Fruit fly (Drosophila melanogaster): ENCODE results near the gene eya.
A peak's percentile ranks its signal among the peaks of the same experiment; 100 is the strongest.

The eya gene

dm6 chr2L:6546883-6547471 is at the start of gene eya:
TSS of gene eya (minus strand) at chr2L:6546976.
- TF ChIP-seq CG11902 (GFP tag; optimal IDR thresholded peaks at IDR 0.05): no peak
- peak; percentile 47 for TF ChIP-seq svp (GFP tag)
- TF ChIP-seq fd59A (GFP tag; optimal IDR thresholded peaks at IDR 0.05): no peak

- TF ChIP-seq svp (GFP tag) (no peak), CG8632 (GFP tag; optimal IDR thresholded peaks at IDR 0.05) (no peak), ss (GFP tag; optimal IDR thresholded peaks at IDR 0.05) (no peak), vri (GFP tag; optimal IDR thresholded peaks at IDR 0.05) (no peak), CG3032 (tag; optimal IDR thresholded peaks at IDR 0.05) (no peak), CG11294 (GFP tag; IDR thresholded peaks at IDR 0.05) (no peak), CG4318 (GFP tag; optimal IDR thresholded peaks at IDR 0.05) (no peak), fkh (GFP tag; optimal IDR thresholded peaks at IDR 0.05) (no peak), CG34406 (GFP tag; optimal IDR thresholded peaks at IDR 0.05) (no peak), Ets21C (GFP tag; optimal IDR thresholded peaks at IDR 0.05) (no peak), cyc (GFP tag; optimal IDR thresholded peaks at IDR 0.05) (no peak), Blimp-1 (GFP tag; optimal IDR thresholded peaks at IDR 0.05) (no peak), Sox14 (GFP tag; optimal IDR thresholded peaks at IDR 0.05) (no peak), net (GFP tag; optimal IDR thresholded peaks at IDR 0.05) (no peak), CG6276 (GFP tag; optimal IDR thresholded peaks at IDR 0.05) (no peak), Sox102F (GFP tag; optimal IDR thresholded peaks at IDR 0.05) (no peak), lz (GFP tag; optimal IDR thresholded peaks at IDR 0.05) (no peak)
Measured at dm6 chr2L:6595027-6595426, 48.3 kb upstream of the eya start.

dm6 chr2L:6584346-6584745 is 37.6 kb upstream of the eya start:
- TF ChIP-seq CG8119 (GFP tag; IDR thresholded peaks at IDR 0.05): no peak
- TF ChIP-seq CG10669 (GFP tag; optimal IDR thresholded peaks at IDR 0.05): no peak
- TF ChIP-seq CG6808 (GFP tag; optimal IDR thresholded peaks at IDR 0.05): no peak
- TF ChIP-seq Blimp-1 (GFP tag; optimal IDR thresholded peaks at IDR 0.05): no peak
- no peak for TF ChIP-seq acj6 (GFP tag; optimal IDR thresholded peaks at IDR 0.05)
- TF ChIP-seq CG31627 (GFP tag; optimal IDR thresholded peaks at IDR 0.05): no peak
- TF ChIP-seq pdm3 (GFP tag; optimal IDR thresholded peaks at IDR 0.05): no peak

dm6 chr2L:6579045-6579444 is 32.3 kb upstream of the eya start:
- no peak for TF ChIP-seq CG10669 (GFP tag; optimal IDR thresholded peaks at IDR 0.05)
- TF ChIP-seq dac (GFP tag; optimal IDR thresholded peaks at IDR 0.05): no peak
- no peak for TF ChIP-seq Hr38 (GFP tag; optimal IDR thresholded peaks at IDR 0.05)
- TF ChIP-seq Met (GFP tag; optimal IDR thresholded peaks at IDR 0.05): no peak
- TF ChIP-seq Ets21C (GFP tag; optimal IDR thresholded peaks at IDR 0.05): no peak
- peak; percentile 47 for TF ChIP-seq svp (GFP tag)

dm6 chr2L:6566020-6566687 is 19.4 kb upstream of the eya start, which contains the start of gene CG13766:
TSS of gene CG13766 (minus strand) at chr2L:6566181.
- peak; percentile 24 for TF ChIP-seq svp (GFP tag)
- peak; percentile 70 for TF ChIP-seq fkh (GFP tag; optimal IDR thresholded peaks at IDR 0.05)
- no peak for TF ChIP-seq CG9139 (GFP tag; optimal IDR thresholded peaks at IDR 0.05)

- no peak for TF ChIP-seq OdsH (GFP tag; optimal IDR thresholded peaks at IDR 0.05)
- peak; percentile 52 for TF ChIP-seq fkh (GFP tag; optimal IDR thresholded peaks at IDR 0.05)
- TF ChIP-seq svp (GFP tag): peak; percentile 83
Measured at dm6 chr2L:6564955-6565354, 18.2 kb upstream of the eya start.

All from whole organism, prepupa.